Fruit fly (Drosophila melanogaster) whole organism, embryonic: ENCODE data around the gene CG43218.

ENCODE experiments used
- CG9215 ChIP-seq: fragments of 200-800 bp; sonication (Bioruptor generic); IDR thresholded peaks from 2 replicates; pipeline ENCODE4 v1.3.6; 2022; ENCODE audit warnings: missing biosample characterization, missing genetic modification characterization
- crp ChIP-seq, 2 experiments: fragments of 200-800 bp; sonication (Bioruptor generic); optimal IDR thresholded peaks; 2 replicates in 1 of 2; 3 replicates in 1 of 2; lab custom pipeline; 2017; ENCODE audit warnings: missing biosample characterization in 2 of 2, missing genetic modification characterization in 2 of 2, mild to moderate bottlenecking in 1 of 2, moderate library complexity in 1 of 2

- no peak for TF ChIP-seq CG9215 (GFP tag; lab: Robert Waterston, UW)
- TF ChIP-seq crp (GFP tag; optimal IDR thresholded peaks at IDR 0.05; lab: Kevin White, UChicago) = no peak
Observed at dm6 chr3L:21252525-21252924, 5.3 kb upstream of the CG43218 start.
